Worm (Caenorhabditis elegans) whole organism, late embryonic: ENCODE measurements around the gene Y34B4A.2.
A peak's percentile ranks its signal among the peaks of the same experiment; 100 is the strongest.

Experiments used
- C08G9.2 ChIP-seq: sonication (generic microtip); optimal IDR thresholded peaks from 2 replicates; lab custom pipeline; 2016; ENCODE audit warnings: mild to moderate bottlenecking, missing genetic modification characterization, moderate library complexity, missing compliant biosample characterization
- C38D4.7 ChIP-seq: fragments of 200-800 bp; sonication (Bioruptor generic); optimal IDR thresholded peaks from 2 replicates; lab custom pipeline; 2018; ENCODE audit warnings: mild to moderate bottlenecking, missing genetic modification characterization, moderate library complexity, missing compliant biosample characterization
- F13H6.1 ChIP-seq: sonication (generic microtip); optimal IDR thresholded peaks from 2 replicates; lab custom pipeline; 2016; ENCODE audit warnings: missing genetic modification characterization, missing compliant biosample characterization
- K02D7.2 ChIP-seq: sonication (generic microtip); optimal IDR thresholded peaks from 2 replicates; lab custom pipeline; 2017; ENCODE audit warnings: mild to moderate bottlenecking, missing genetic modification characterization, missing compliant biosample characterization
- K09A11.1 ChIP-seq: sonication (generic microtip); optimal IDR thresholded peaks from 2 replicates; lab custom pipeline; 2017; ENCODE audit warnings: antibody characterized with exemption, mild to moderate bottlenecking, missing genetic modification characterization, missing compliant biosample characterization; ENCODE audit not compliant: insufficient read depth
- Y22D7AL.16 ChIP-seq: sonication (generic microtip); optimal IDR thresholded peaks from 2 replicates; lab custom pipeline; 2016; ENCODE audit warnings: missing genetic modification characterization, missing compliant biosample characterization
- ama-1 ChIP-seq: fragments of 150-350 bp; optimal IDR thresholded peaks from 2 replicates; lab custom pipeline; 2014
- ceh-14 ChIP-seq: sonication (generic microtip); optimal IDR thresholded peaks from 2 replicates; lab custom pipeline; 2016; ENCODE audit warnings: missing genotype, missing genetic modification characterization, missing compliant biosample characterization
- ceh-18 ChIP-seq: sonication (generic microtip); optimal IDR thresholded peaks from 2 replicates; lab custom pipeline; 2016; ENCODE audit warnings: missing genetic modification characterization, missing compliant biosample characterization
- ceh-2 ChIP-seq: sonication (generic microtip); optimal IDR thresholded peaks from 2 replicates; lab custom pipeline; 2016; ENCODE audit warnings: missing genotype, missing genetic modification characterization, missing compliant biosample characterization
- ceh-22 ChIP-seq: sonication (generic microtip); optimal IDR thresholded peaks from 2 replicates; lab custom pipeline; 2017; ENCODE audit warnings: missing biosample characterization, missing genetic modification characterization
- ceh-24 ChIP-seq: sonication (generic microtip); optimal IDR thresholded peaks from 2 replicates; lab custom pipeline; 2016; ENCODE audit warnings: mild to moderate bottlenecking, missing genetic modification characterization, missing compliant biosample characterization
- ceh-30 ChIP-seq: fragments of 150-350 bp; optimal IDR thresholded peaks from 2 replicates; lab custom pipeline; 2014; ENCODE audit warnings: missing biosample characterization, missing genetic modification characterization
- ceh-31 ChIP-seq: sonication (generic microtip); optimal IDR thresholded peaks from 2 replicates; lab custom pipeline; 2016; ENCODE audit warnings: missing genetic modification characterization, missing compliant biosample characterization
- ceh-34 ChIP-seq: sonication (generic microtip); optimal IDR thresholded peaks from 2 replicates; lab custom pipeline; 2016; ENCODE audit warnings: mild to moderate bottlenecking, missing genetic modification characterization, missing compliant biosample characterization
- ceh-45 ChIP-seq: fragments of 200-800 bp; sonication (Bioruptor generic); IDR thresholded peaks from 2 replicates; pipeline ENCODE4 v1.3.6; 2022; ENCODE audit warnings: missing genetic modification reagents, missing genetic modification characterization, missing compliant biosample characterization
- ceh-48 ChIP-seq: sonication (generic microtip); optimal IDR thresholded peaks from 2 replicates; lab custom pipeline; 2016; ENCODE audit warnings: missing genetic modification characterization, inconsistent platforms, missing compliant biosample characterization
- che-1 ChIP-seq: sonication (generic microtip); optimal IDR thresholded peaks from 2 replicates; lab custom pipeline; 2016; ENCODE audit warnings: mild to moderate bottlenecking, missing genetic modification characterization, missing compliant biosample characterization
- dmd-4 ChIP-seq: sonication (generic microtip); optimal IDR thresholded peaks from 2 replicates; lab custom pipeline; 2016; ENCODE audit warnings: borderline replicate concordance, missing genetic modification characterization, missing compliant biosample characterization
- dve-1 ChIP-seq: sonication (generic microtip); optimal IDR thresholded peaks from 2 replicates; lab custom pipeline; 2017; ENCODE audit warnings: antibody characterized with exemption, mild to moderate bottlenecking, missing genetic modification characterization, missing compliant biosample characterization
- elt-2 ChIP-seq: sonication (generic microtip); optimal IDR thresholded peaks from 2 replicates; lab custom pipeline; 2016; ENCODE audit warnings: missing genetic modification reagents, missing genetic modification characterization, missing compliant biosample characterization
- ets-4 ChIP-seq: sonication (generic microtip); optimal IDR thresholded peaks from 2 replicates; lab custom pipeline; 2016; ENCODE audit warnings: missing genetic modification characterization, missing compliant biosample characterization
- fax-1 ChIP-seq: sonication (generic microtip); optimal IDR thresholded peaks from 2 replicates; lab custom pipeline; 2016; ENCODE audit warnings: missing genotype, missing genetic modification characterization, missing compliant biosample characterization
- fkh-10 ChIP-seq: fragments of 150-350 bp; optimal IDR thresholded peaks from 2 replicates; lab custom pipeline; 2014; ENCODE audit warnings: missing biosample characterization, missing genetic modification reagents, missing genetic modification characterization
- fkh-6 ChIP-seq: sonication (generic microtip); optimal IDR thresholded peaks from 2 replicates; lab custom pipeline; 2016; ENCODE audit warnings: missing genetic modification characterization, missing compliant biosample characterization
- hlh-15 ChIP-seq: sonication (generic microtip); optimal IDR thresholded peaks from 2 replicates; lab custom pipeline; 2016; ENCODE audit warnings: missing genetic modification characterization, missing compliant biosample characterization
- hlh-6 ChIP-seq: sonication (generic microtip); optimal IDR thresholded peaks from 2 replicates; lab custom pipeline; 2016; ENCODE audit warnings: missing genotype, missing genetic modification characterization, missing compliant biosample characterization
- hlh-8 ChIP-seq: sonication (generic microtip); optimal IDR thresholded peaks from 2 replicates; lab custom pipeline; 2016; ENCODE audit warnings: missing genotype, missing genetic modification characterization, missing compliant biosample characterization
- lim-6 ChIP-seq: sonication (generic microtip); optimal IDR thresholded peaks from 2 replicates; lab custom pipeline; 2016; ENCODE audit warnings: missing genetic modification characterization, missing compliant biosample characterization
- madf-2 ChIP-seq: sonication (generic microtip); optimal IDR thresholded peaks from 2 replicates; lab custom pipeline; 2017; ENCODE audit warnings: missing genetic modification characterization, missing compliant biosample characterization
- nfya-1 ChIP-seq: sonication (generic microtip); optimal IDR thresholded peaks from 2 replicates; lab custom pipeline; 2017; ENCODE audit warnings: missing genetic modification characterization, mild to moderate bottlenecking, missing compliant biosample characterization, antibody characterized with exemption, moderate library complexity
- nhr-11 ChIP-seq: fragments of 150-350 bp; optimal IDR thresholded peaks from 2 replicates; lab custom pipeline; 2014; ENCODE audit warnings: missing biosample characterization, missing genetic modification characterization
- nhr-232 ChIP-seq: sonication (generic microtip); optimal IDR thresholded peaks from 2 replicates; lab custom pipeline; 2016; ENCODE audit warnings: missing genetic modification characterization, missing compliant biosample characterization
- npax-4 ChIP-seq: sonication (generic microtip); optimal IDR thresholded peaks from 2 replicates; lab custom pipeline; 2016; ENCODE audit warnings: missing genetic modification characterization, missing compliant biosample characterization
- odd-2 ChIP-seq: sonication (generic microtip); optimal IDR thresholded peaks from 2 replicates; lab custom pipeline; 2017; ENCODE audit warnings: antibody characterized with exemption, mild to moderate bottlenecking, missing genetic modification characterization, missing compliant biosample characterization
- pat-9 ChIP-seq: fragments of 200-800 bp; sonication (Bioruptor generic); optimal IDR thresholded peaks from 2 replicates; lab custom pipeline; 2018; ENCODE audit warnings: mild to moderate bottlenecking, missing genetic modification characterization, moderate library complexity, missing compliant biosample characterization
- pax-1 ChIP-seq: fragments of 150-350 bp; optimal IDR thresholded peaks from 2 replicates; lab custom pipeline; 2014; ENCODE audit warnings: missing biosample characterization, missing genetic modification characterization
- pha-2 ChIP-seq: sonication (generic microtip); optimal IDR thresholded peaks from 2 replicates; lab custom pipeline; 2017; ENCODE audit warnings: mild to moderate bottlenecking, missing genetic modification characterization, missing compliant biosample characterization
- pqm-1 ChIP-seq: sonication (generic microtip); optimal IDR thresholded peaks from 2 replicates; lab custom pipeline; 2016; ENCODE audit warnings: missing genetic modification characterization, missing compliant biosample characterization
- pros-1 ChIP-seq: fragments of 150-350 bp; optimal IDR thresholded peaks from 2 replicates; lab custom pipeline; 2014; ENCODE audit warnings: missing biosample characterization, missing genetic modification reagents, missing genetic modification characterization
- sdc-2 ChIP-seq: sonication (generic microtip); optimal IDR thresholded peaks from 2 replicates; lab custom pipeline; 2016; ENCODE audit warnings: missing genotype, missing genetic modification characterization, missing compliant biosample characterization
- syd-9 ChIP-seq: sonication (generic microtip); optimal IDR thresholded peaks from 2 replicates; lab custom pipeline; 2016; ENCODE audit warnings: mild to moderate bottlenecking, missing genetic modification characterization, moderate library complexity, missing compliant biosample characterization
- tbx-2 ChIP-seq: sonication (generic microtip); optimal IDR thresholded peaks from 2 replicates; lab custom pipeline; 2016; ENCODE audit warnings: missing genetic modification characterization, missing compliant biosample characterization
- tbx-7 ChIP-seq: sonication (generic microtip); optimal IDR thresholded peaks from 2 replicates; lab custom pipeline; 2016; ENCODE audit warnings: missing genotype, missing genetic modification characterization, missing compliant biosample characterization
- unc-42 ChIP-seq: sonication (generic microtip); optimal IDR thresholded peaks from 2 replicates; lab custom pipeline; 2016; ENCODE audit warnings: missing genotype, missing genetic modification characterization, missing compliant biosample characterization
- unc-55 ChIP-seq: sonication (generic microtip); optimal IDR thresholded peaks from 2 replicates; lab custom pipeline; 2017; ENCODE audit warnings: missing biosample characterization, missing genetic modification reagents, missing genetic modification characterization
- unc-86 ChIP-seq: sonication (generic microtip); optimal IDR thresholded peaks from 2 replicates; lab custom pipeline; 2016; ENCODE audit warnings: missing genetic modification characterization, missing compliant biosample characterization
- zip-5 ChIP-seq: sonication (generic microtip); optimal IDR thresholded peaks from 2 replicates; lab custom pipeline; 2016; ENCODE audit warnings: missing genetic modification characterization, missing compliant biosample characterization
- ztf-16 ChIP-seq: sonication (generic microtip); optimal IDR thresholded peaks from 2 replicates; lab custom pipeline; 2017; ENCODE audit warnings: missing genetic modification characterization, missing compliant biosample characterization

Y34B4A.2 gene

DNA sequence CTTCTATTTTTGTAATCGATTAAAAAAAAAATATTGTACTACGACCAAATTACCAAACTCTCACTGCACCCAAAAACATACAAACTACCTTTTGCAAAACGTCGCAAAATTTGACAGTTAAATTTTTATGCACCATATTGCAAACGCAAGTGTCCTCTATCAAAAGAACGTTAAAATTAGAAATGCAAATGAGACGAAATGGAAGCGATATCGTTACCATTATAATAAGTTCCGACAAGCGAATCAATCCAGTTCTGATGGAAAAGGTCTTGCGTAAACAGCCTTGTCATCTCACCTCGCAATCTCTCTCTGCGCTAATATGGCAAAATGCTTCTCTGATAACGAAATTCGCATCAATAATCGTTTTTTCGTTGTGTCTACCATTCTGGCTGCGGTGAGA, 11.2 kb upstream of the Y34B4A.2 start:
- TF ChIP-seq ceh-24 (tag; lab: Kevin White, UChicago) (no peak), dve-1 (no peak), ceh-30 (tag; lab: Kevin White, UChicago) (no peak), ceh-22 (tag; lab: Kevin White, UChicago) (no peak), odd-2 (no peak), pat-9 (tag; lab: Kevin White, UChicago) (no peak), unc-55 (GFP tag; lab: Kevin White, UChicago) (no peak), syd-9 (no peak), fkh-6 (tag; lab: Kevin White, UChicago) (no peak)

- TF ChIP-seq elt-2 (tag; lab: Kevin White, UChicago): peak; percentile 64
- TF ChIP-seq nfya-1 (tag; lab: Kevin White, UChicago): no peak
These were observed 9.9 kb upstream of the Y34B4A.2 start for ce11 chrX:5269359-5269758.

DNA sequence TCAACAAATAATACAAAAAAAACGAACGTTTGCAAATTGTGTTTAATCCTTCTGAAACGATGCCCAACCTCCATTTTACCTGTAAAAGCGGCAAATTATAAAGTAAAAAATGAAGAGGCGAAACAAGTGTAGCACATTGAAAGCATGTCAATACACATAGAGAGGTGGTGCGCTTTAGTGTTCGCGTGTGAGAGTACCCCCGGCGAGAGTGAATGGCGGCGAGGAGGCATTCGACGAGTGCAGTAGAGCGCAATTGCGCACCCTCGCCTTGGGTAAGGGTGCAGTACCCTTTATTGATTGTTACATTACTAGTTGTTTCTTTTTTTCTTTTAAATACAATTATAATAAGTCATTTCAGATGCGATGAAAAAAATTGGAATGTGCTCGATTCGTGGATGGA, 4.1 kb upstream of the Y34B4A.2 start, which contains the start of gene hst-6:
Gene hst-6 (plus strand): TSS at position 353 of the 400 bp plus-strand sequence.
- TF ChIP-seq C38D4.7 (GFP tag; lab: Kevin White, UChicago) (no peak), ceh-24 (tag; lab: Kevin White, UChicago) (no peak), hlh-15 (tag; lab: Kevin White, UChicago) (no peak), pros-1 (peak; percentile 81), hlh-6 (tag; lab: Kevin White, UChicago) (no peak), ceh-22 (tag; lab: Kevin White, UChicago) (no peak), pha-2 (peak; percentile 20), ceh-48 (tag; lab: Kevin White, UChicago) (peak; percentile 69), K02D7.2 (tag; lab: Kevin White, UChicago) (no peak), ets-4 (tag; lab: Kevin White, UChicago) (no peak), fkh-6 (tag; lab: Kevin White, UChicago) (no peak), syd-9 (no peak), lim-6 (tag; lab: Kevin White, UChicago) (no peak), sdc-2 (tag; lab: Kevin White, UChicago) (peak; percentile 48), ceh-2 (no peak), Y22D7AL.16 (no peak), unc-55 (GFP tag; lab: Kevin White, UChicago) (peak; percentile 1), madf-2 (no peak), ceh-18 (tag; lab: Kevin White, UChicago) (no peak), pqm-1 (tag; lab: Kevin White, UChicago) (no peak), odd-2 (no peak), unc-42 (tag; lab: Kevin White, UChicago) (peak; percentile 46), ceh-34 (tag; lab: Kevin White, UChicago) (peak; percentile 44), ceh-31 (tag; lab: Kevin White, UChicago) (peak; percentile 65), pat-9 (tag; lab: Kevin White, UChicago) (no peak), nhr-232 (tag; lab: Kevin White, UChicago) (no peak), tbx-2 (tag; lab: Kevin White, UChicago) (peak; percentile 58), npax-4 (tag; lab: Kevin White, UChicago) (no peak), fax-1 (peak; percentile 11), nfya-1 (tag; lab: Kevin White, UChicago) (peak; percentile 72), hlh-8 (no peak), ama-1 (lab: Kevin White, UChicago) (no peak), C08G9.2 (tag; lab: Kevin White, UChicago) (no peak), che-1 (no peak), K09A11.1 (tag; lab: Kevin White, UChicago) (no peak), nhr-11 (tag; lab: Kevin White, UChicago) (no peak), zip-5 (tag; lab: Kevin White, UChicago) (no peak), dmd-4 (tag; lab: Kevin White, UChicago) (no peak), ceh-45 (no peak), tbx-7 (tag; lab: Kevin White, UChicago) (peak; percentile 1), pax-1 (tag; lab: Kevin White, UChicago) (no peak), unc-86 (tag; lab: Kevin White, UChicago) (peak; percentile 3), F13H6.1 (tag; lab: Kevin White, UChicago) (no peak), ztf-16 (tag; lab: Kevin White, UChicago) (no peak), ceh-30 (tag; lab: Kevin White, UChicago) (no peak), ceh-14 (tag; lab: Kevin White, UChicago) (peak; percentile 6), fkh-10 (GFP tag; lab: Kevin White, UChicago) (no peak)
